Worm (Caenorhabditis elegans): Measurements from ENCODE around the gene mccc-1.

The mccc-1 gene

DNA sequence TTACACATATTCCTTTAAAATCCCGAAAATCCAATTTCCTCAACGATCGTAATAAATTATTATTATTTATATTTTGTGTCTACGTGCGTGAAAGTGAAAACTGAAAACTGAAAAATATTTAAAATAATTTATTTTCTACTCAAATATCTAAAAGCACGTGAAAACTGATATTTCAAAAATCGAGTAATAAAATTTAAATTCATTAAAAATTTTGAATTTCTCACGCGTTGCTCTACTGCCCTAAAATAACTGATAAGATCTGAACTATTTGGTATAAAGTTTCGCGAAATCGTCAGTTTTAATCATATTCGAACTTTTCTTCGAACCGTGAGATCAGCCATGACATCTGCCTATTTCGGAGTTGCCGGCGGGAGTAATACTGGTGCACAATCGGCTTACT is 32.1 kb upstream of the mccc-1 start, which contains the start of gene ssq-1:
ssq-1 (plus strand) TSS at position 301 of the 400 bp plus-strand sequence.
- no peak for TF ChIP-seq rnt-1 (tag; optimal IDR thresholded peaks at IDR 0.05)
- no peak for TF ChIP-seq unc-42 (tag; optimal IDR thresholded peaks at IDR 0.05)
- no peak for TF ChIP-seq ttx-3 (tag; optimal IDR thresholded peaks at IDR 0.05)
- no peak for TF ChIP-seq elt-2 (tag; optimal IDR thresholded peaks at IDR 0.05)
- no peak for TF ChIP-seq che-1 (tag; optimal IDR thresholded peaks at IDR 0.05)
- TF ChIP-seq dmd-4 (tag; optimal IDR thresholded peaks at IDR 0.05; ENCODE audit: borderline replicate concordance) = no peak
- TF ChIP-seq ceh-22 (tag; optimal IDR thresholded peaks at IDR 0.05) = no peak
- no peak for TF ChIP-seq pax-1 (tag; optimal IDR thresholded peaks at IDR 0.05)
- TF ChIP-seq ceh-18 (tag; optimal IDR thresholded peaks at IDR 0.05) = no peak
- no peak for TF ChIP-seq ceh-45 (GFP tag; IDR thresholded peaks at IDR 0.05)
- TF ChIP-seq hlh-30 (tag; optimal IDR thresholded peaks at IDR 0.05; ENCODE audit: insufficient read depth) = no peak
- no peak for TF ChIP-seq syd-9 (tag; optimal IDR thresholded peaks at IDR 0.05)
- TF ChIP-seq Y22D7AL.16 (tag; optimal IDR thresholded peaks at IDR 0.05) = no peak

DNA sequence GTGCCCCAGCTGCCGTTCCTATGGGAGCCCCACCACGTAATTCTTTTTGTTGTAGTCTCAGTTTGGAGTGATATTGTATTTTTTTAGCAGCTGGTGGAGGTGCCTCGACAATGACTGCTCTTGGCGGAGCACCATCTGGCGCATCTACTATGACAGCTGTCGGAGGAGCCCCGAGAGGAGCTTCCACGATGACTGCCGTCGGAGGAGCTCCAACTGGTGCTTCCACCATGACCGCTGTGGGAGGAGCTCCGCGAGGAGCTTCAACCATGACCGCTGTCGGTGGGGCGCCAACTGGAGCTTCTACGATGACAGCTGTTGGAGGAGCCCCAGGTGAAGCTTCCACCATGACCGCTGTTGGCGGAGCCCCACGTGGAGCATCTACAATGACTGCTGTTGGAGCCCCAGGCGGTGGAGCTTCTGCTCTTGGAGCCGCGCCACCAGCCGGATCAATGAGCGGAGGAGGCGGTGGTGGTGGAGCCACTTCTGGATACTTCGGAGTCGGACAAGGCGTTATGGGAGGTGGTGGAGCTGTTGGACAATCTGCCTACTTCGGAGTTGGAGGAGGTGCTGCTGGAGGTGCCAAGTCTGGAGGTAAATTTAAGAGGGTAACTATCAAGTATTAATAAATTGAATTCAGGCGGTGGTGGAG is 31.4 kb upstream of the mccc-1 start:
- peak; percentile 9 for TF ChIP-seq sdc-2 (tag; optimal IDR thresholded peaks at IDR 0.05)
- no peak for TF ChIP-seq ref-2 (tag; optimal IDR thresholded peaks at IDR 0.05)
- TF ChIP-seq unc-55 (GFP tag; optimal IDR thresholded peaks at IDR 0.05) = no peak

DNA sequence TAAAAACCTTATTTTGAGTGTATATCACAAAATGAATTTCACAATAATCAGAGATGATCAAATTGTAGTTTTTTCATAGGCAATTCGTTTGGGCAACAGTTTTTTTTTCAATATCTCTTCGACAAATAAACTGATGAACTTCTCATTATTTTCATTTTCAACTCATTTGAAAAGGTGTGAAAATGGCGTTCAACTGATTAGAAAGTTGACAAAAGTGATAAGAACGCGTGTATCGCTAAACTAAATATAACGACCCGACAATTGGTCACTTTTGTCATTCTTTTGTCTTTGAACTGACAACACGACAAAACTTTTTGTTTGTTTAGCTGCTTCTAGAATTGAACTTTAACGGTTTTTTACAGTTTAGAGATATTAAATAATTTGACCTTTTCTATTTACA is 29.4 kb upstream of the mccc-1 start:
- peak; percentile 51 for TF ChIP-seq elt-2 (tag; optimal IDR thresholded peaks at IDR 0.05)
- no peak for TF ChIP-seq ama-1 (optimal IDR thresholded peaks at IDR 0.05)

DNA sequence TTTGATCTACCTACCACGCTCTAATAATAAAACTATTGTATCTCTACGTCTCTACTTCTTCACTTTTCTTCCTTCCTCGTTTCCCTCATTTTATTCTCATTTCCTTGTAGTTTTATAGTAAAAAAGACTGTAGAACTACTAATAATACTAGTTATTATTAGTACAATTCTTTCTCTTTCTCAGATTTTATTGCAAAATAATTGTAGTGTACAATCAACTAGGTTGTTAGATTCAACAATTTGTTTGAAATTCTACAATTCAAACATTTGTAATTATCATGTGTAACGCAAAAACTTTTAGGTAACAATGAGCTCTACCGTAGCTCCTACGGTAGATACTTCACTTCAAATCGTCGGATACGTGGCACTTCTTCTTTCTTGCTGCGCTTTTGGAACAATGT is 28.7 kb upstream of the mccc-1 start, which contains the start of gene K07F5.12:
K07F5.12 (plus strand) TSS at position 301 of the 400 bp plus-strand sequence.
- TF ChIP-seq ceh-45 (GFP tag; IDR thresholded peaks at IDR 0.05) (no peak), ztf-16 (tag; optimal IDR thresholded peaks at IDR 0.05) (no peak), odd-2 (tag; optimal IDR thresholded peaks at IDR 0.05) (no peak), ama-1 (optimal IDR thresholded peaks at IDR 0.05) (no peak), unc-42 (tag; optimal IDR thresholded peaks at IDR 0.05) (no peak), fkh-6 (tag; optimal IDR thresholded peaks at IDR 0.05) (no peak), npax-4 (tag; optimal IDR thresholded peaks at IDR 0.05) (no peak), nhr-232 (tag; optimal IDR thresholded peaks at IDR 0.05) (no peak), dve-1 (tag; optimal IDR thresholded peaks at IDR 0.05) (no peak), tbx-7 (tag; optimal IDR thresholded peaks at IDR 0.05) (no peak), ceh-22 (tag; optimal IDR thresholded peaks at IDR 0.05) (no peak), hlh-8 (tag; optimal IDR thresholded peaks at IDR 0.05) (no peak), nhr-11 (tag; optimal IDR thresholded peaks at IDR 0.05) (no peak), syd-9 (tag; optimal IDR thresholded peaks at IDR 0.05) (no peak), ceh-18 (tag; optimal IDR thresholded peaks at IDR 0.05) (no peak), sdc-2 (tag; optimal IDR thresholded peaks at IDR 0.05) (no peak)

DNA sequence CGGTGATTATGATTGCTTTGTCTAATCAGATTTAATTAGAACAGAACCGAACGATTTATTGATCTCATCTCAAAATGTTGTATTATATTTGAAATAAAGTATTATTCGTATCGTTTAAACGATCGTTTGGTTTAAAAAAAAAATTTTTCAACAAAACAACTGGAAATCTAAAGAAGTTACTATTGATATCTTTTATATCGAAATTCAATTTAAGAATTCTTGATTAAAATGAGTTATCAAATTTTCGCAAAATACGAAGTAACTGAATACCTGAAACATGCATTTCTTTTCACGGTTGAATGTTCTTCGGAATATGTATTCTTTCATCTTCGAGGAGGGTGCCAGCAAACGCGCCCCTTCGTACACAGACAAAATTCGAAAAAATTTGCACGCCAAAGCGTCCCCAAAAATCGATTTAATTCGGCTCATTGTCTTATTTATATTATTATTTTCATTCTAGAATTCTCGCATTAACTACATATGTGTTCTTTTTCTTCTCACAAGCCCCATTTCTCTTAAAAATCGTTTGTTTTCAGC is 26.4 kb upstream of the mccc-1 start, which contains the start of gene npp-1:
npp-1 (plus strand) TSS at position 537 of the 537 bp plus-strand sequence.
- TF ChIP-seq tbx-7 (tag; optimal IDR thresholded peaks at IDR 0.05) = no peak
- TF ChIP-seq tbx-2 (tag; optimal IDR thresholded peaks at IDR 0.05) = peak; percentile 59
- peak; percentile 43 for TF ChIP-seq elt-2 (tag; optimal IDR thresholded peaks at IDR 0.05)
- no peak for TF ChIP-seq sox-2 (GFP tag; IDR thresholded peaks at IDR 0.05)
- TF ChIP-seq unc-42 (tag; optimal IDR thresholded peaks at IDR 0.05) = peak; percentile 6
- TF ChIP-seq ets-4 (tag; optimal IDR thresholded peaks at IDR 0.05) = peak; percentile 12
- TF ChIP-seq hlh-15 (tag; optimal IDR thresholded peaks at IDR 0.05) = no peak
- TF ChIP-seq ceh-48 (tag; optimal IDR thresholded peaks at IDR 0.05) = peak; percentile 38
- TF ChIP-seq C38D4.7 (GFP tag; optimal IDR thresholded peaks at IDR 0.05) = no peak
- peak; percentile 12 for TF ChIP-seq C08G9.2 (tag; optimal IDR thresholded peaks at IDR 0.05)
- peak; percentile 25 for TF ChIP-seq hlh-8 (tag; optimal IDR thresholded peaks at IDR 0.05)
- no peak for TF ChIP-seq odd-2 (tag; optimal IDR thresholded peaks at IDR 0.05)
- TF ChIP-seq ref-2 (tag; optimal IDR thresholded peaks at IDR 0.05) = peak; percentile 21
- no peak for TF ChIP-seq Y22D7AL.16 (tag; optimal IDR thresholded peaks at IDR 0.05)
- TF ChIP-seq ceh-14 (tag; optimal IDR thresholded peaks at IDR 0.05) = peak; percentile 23
- TF ChIP-seq nfya-1 (tag; optimal IDR thresholded peaks at IDR 0.05) = peak; percentile 14
- TF ChIP-seq ceh-31 (tag; optimal IDR thresholded peaks at IDR 0.05) = peak; percentile 81
- no peak for TF ChIP-seq unc-3 (GFP tag; conservative IDR thresholded peaks at IDR 0.05)
- TF ChIP-seq unc-3 (tag; optimal IDR thresholded peaks at IDR 0.05) = no peak
- TF ChIP-seq K09A11.1 (tag; optimal IDR thresholded peaks at IDR 0.05; ENCODE audit: insufficient read depth) = no peak
- no peak for TF ChIP-seq sdc-2 (tag; optimal IDR thresholded peaks at IDR 0.05)
- TF ChIP-seq pha-2 (tag; optimal IDR thresholded peaks at IDR 0.05) = no peak
- no peak for TF ChIP-seq ahr-1 (tag; optimal IDR thresholded peaks at IDR 0.05)
- TF ChIP-seq fax-1 (tag; optimal IDR thresholded peaks at IDR 0.05) = peak; percentile 16
- TF ChIP-seq madf-2 (tag; optimal IDR thresholded peaks at IDR 0.05) = no peak

All from whole organism, late embryonic.